Worm (Caenorhabditis elegans): ENCODE measurements around the gene R11G1.2.

Gene R11G1.2

DNA sequence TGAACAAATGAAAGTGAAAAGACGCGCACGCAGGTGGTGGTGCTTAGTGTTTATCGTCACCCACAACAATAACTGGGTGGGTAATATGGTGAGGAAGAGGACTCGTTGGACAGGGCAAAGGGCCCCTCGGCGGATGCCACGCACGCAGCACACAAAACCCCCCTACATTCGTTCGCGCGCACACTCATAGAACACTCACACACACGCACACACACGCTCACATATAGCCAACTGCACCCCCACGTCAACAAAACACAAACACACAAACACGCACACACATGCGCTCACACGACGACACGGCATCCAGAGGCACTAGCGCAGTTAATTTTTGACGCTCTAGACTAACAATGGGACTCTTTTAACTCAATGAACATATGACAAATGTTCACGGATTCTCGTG is 43.8 kb downstream of the R11G1.2 start (continued):
- TF ChIP-seq pha-4 (tag; optimal IDR thresholded peaks at IDR 0.05) (no peak), rec-8 (tag; optimal IDR thresholded peaks at IDR 0.05) (no peak), attf-3 (GFP tag; conservative IDR thresholded peaks at IDR 0.05) (no peak), Y56A3A.18 (GFP tag; IDR thresholded peaks at IDR 0.05) (no peak), ets-4 (GFP tag; optimal IDR thresholded peaks at IDR 0.05) (no peak), lsl-1 (GFP tag; optimal IDR thresholded peaks at IDR 0.05) (no peak), ztf-28 (GFP tag; IDR thresholded peaks at IDR 0.05) (no peak), ceh-79 (tag; optimal IDR thresholded peaks at IDR 0.05) (no peak), hrde-1 (tag; optimal IDR thresholded peaks at IDR 0.05; ENCODE audit: borderline replicate concordance) (no peak), F49E8.2 (tag; optimal IDR thresholded peaks at IDR 0.05; ENCODE audit: insufficient read depth) (no peak), lin-40 (tag; optimal IDR thresholded peaks at IDR 0.05) (no peak), B0261.1 (tag; optimal IDR thresholded peaks at IDR 0.05) (no peak), mel-28 (tag; optimal IDR thresholded peaks at IDR 0.05; ENCODE audit: borderline replicate concordance) (no peak), sea-2 (GFP tag; IDR thresholded peaks at IDR 0.05) (no peak), unc-62 (GFP tag; optimal IDR thresholded peaks at IDR 0.05) (no peak), ama-1 (optimal IDR thresholded peaks at IDR 0.05) (no peak), ama-1 (GFP tag; optimal IDR thresholded peaks at IDR 0.05) (no peak), rpc-1 (optimal IDR thresholded peaks at IDR 0.05) (no peak), rpc-1 (tag; optimal IDR thresholded peaks at IDR 0.05) (no peak), cebp-2 (GFP tag; IDR thresholded peaks at IDR 0.05) (no peak), bed-2 (GFP tag; IDR thresholded peaks at IDR 0.05) (no peak), sptf-2 (GFP tag; optimal IDR thresholded peaks at IDR 0.05) (no peak), hmg-1.2 (GFP tag; IDR thresholded peaks at IDR 0.05) (peak; percentile 59; the same call in 1 of the 2 replicates), F57C9.4 (tag; optimal IDR thresholded peaks at IDR 0.05) (no peak), cebp-1 (GFP tag; IDR thresholded peaks at IDR 0.05) (0 out of 2 replicates have a peak, but pooled peaks have one; percentile 15), cebp-1 (tag; optimal IDR thresholded peaks at IDR 0.05) (peak; percentile 64), hsf-1 (GFP tag; IDR thresholded peaks at IDR 0.05) (no peak), tbp1 (GFP tag; optimal IDR thresholded peaks at IDR 0.05) (peak; percentile 40), ZK185.1 (tag; optimal IDR thresholded peaks at IDR 0.05; ENCODE audit: poor library complexity, severe bottlenecking) (no peak), snpc-1.3 (tag; optimal IDR thresholded peaks at IDR 0.05; ENCODE audit: insufficient read depth) (no peak), pbrm-1 (GFP tag; IDR thresholded peaks at IDR 0.05) (peak; percentile 45; the same call in 1 of the 2 replicates), repo-1 (tag; optimal IDR thresholded peaks at IDR 0.05) (no peak), mxl-1 (tag; optimal IDR thresholded peaks at IDR 0.05) (no peak), nfyb-1 (GFP tag; IDR thresholded peaks at IDR 0.05) (peak; percentile 52), mcd-1 (GFP tag; IDR thresholded peaks at IDR 0.05) (peak; percentile 30; the same call in 1 of the 2 replicates), xnd-1 (tag; optimal IDR thresholded peaks at IDR 0.05) (no peak), zfh-2 (GFP tag; conservative IDR thresholded peaks at IDR 0.05) (peak; percentile 67; the same call in 1 of the 2 replicates), lag-1 (GFP tag; IDR thresholded peaks at IDR 0.05) (no peak), chd-7 (tag; optimal IDR thresholded peaks at IDR 0.05) (peak; percentile 77), lin-26 (GFP tag; IDR thresholded peaks at IDR 0.05) (peak; percentile 61; the same call in 1 of the 2 replicates), ztf-18 (tag; optimal IDR thresholded peaks at IDR 0.05) (no peak), somi-1 (GFP tag; optimal IDR thresholded peaks at IDR 0.05) (peak; percentile 5), nhr-80 (tag; optimal IDR thresholded peaks at IDR 0.05) (no peak), madf-3 (GFP tag; IDR thresholded peaks at IDR 0.05) (0 out of 2 replicates have a peak, but pooled peaks have one; percentile 10), let-607 (tag; optimal IDR thresholded peaks at IDR 0.05) (no peak), athp-1 (tag; optimal IDR thresholded peaks at IDR 0.05) (peak; percentile 15), snpc-1.1 (tag; optimal IDR thresholded peaks at IDR 0.05; ENCODE audit: insufficient read depth) (no peak), ztf-26 (tag; optimal IDR thresholded peaks at IDR 0.05) (peak; percentile 8), C06A6.2 (GFP tag; conservative IDR thresholded peaks at IDR 0.05) (no peak)

All from whole organism, young adult.